Worm (Caenorhabditis elegans) whole organism, L1 larva: ENCODE results near the gene T14B1.1.

Experiments
- efl-1 ChIP-seq, 4 experiments: fragments of 150-350 bp; optimal IDR thresholded peaks in 3 of 4; peaks in 1 of 4; 1 replicate in 1 of 4; 2 replicates in 3 of 4; lab custom pipeline; 2014; ENCODE audit warnings: missing biosample characterization in 2 of 4, missing genetic modification characterization in 2 of 4, missing genetic modification reagents in 2 of 4
- elt-3 ChIP-seq, 6 experiments: fragments of 150-350 bp in 1 of 6; sonication (generic microtip); optimal IDR thresholded peaks; 2 replicates each; lab custom pipeline; 2017 to 2018; ENCODE audit warnings: missing biosample characterization in 6 of 6, missing genetic modification characterization in 6 of 6, inconsistent platforms in 1 of 6
- ets-5 ChIP-seq: fragments of 200-800 bp; sonication (Bioruptor generic); IDR thresholded peaks from 2 replicates; pipeline ENCODE4 v1.3.6; 2022; ENCODE audit warnings: missing genetic modification characterization, missing compliant biosample characterization
- lsy-2 ChIP-seq, 2 experiments: fragments of 150-350 bp; optimal IDR thresholded peaks; 2 replicates each; lab custom pipeline; 2014; ENCODE audit warnings: missing biosample characterization in 2 of 2, missing genetic modification characterization in 2 of 2
- mef-2 ChIP-seq: fragments of 150-350 bp; optimal IDR thresholded peaks from 2 replicates; lab custom pipeline; 2014; ENCODE audit warnings: missing biosample characterization, missing genetic modification characterization
- mep-1 ChIP-seq: fragments of 150-350 bp; optimal IDR thresholded peaks from 2 replicates; lab custom pipeline; 2014; ENCODE audit warnings: missing biosample characterization, missing genetic modification characterization
- nhr-11 ChIP-seq: fragments of 150-350 bp; optimal IDR thresholded peaks from 2 replicates; lab custom pipeline; 2014; ENCODE audit warnings: missing biosample characterization, missing genetic modification characterization
- nhr-12 ChIP-seq: sonication (generic microtip); optimal IDR thresholded peaks from 2 replicates; lab custom pipeline; 2017; ENCODE audit warnings: missing biosample characterization, missing genetic modification characterization
- nhr-28 ChIP-seq: fragments of 150-350 bp; optimal IDR thresholded peaks from 2 replicates; lab custom pipeline; 2014; ENCODE audit warnings: missing biosample characterization, missing genetic modification characterization
- nhr-77 ChIP-seq: fragments of 150-350 bp; optimal IDR thresholded peaks from 2 replicates; lab custom pipeline; 2014; ENCODE audit warnings: missing biosample characterization, missing genetic modification characterization
- nhr-90 ChIP-seq: sonication (generic microtip); optimal IDR thresholded peaks from 2 replicates; lab custom pipeline; 2016; ENCODE audit warnings: mild to moderate bottlenecking, missing genetic modification characterization, missing compliant biosample characterization; ENCODE audit not compliant: poor library complexity
- snpc-4 ChIP-seq: fragments of 150-350 bp; optimal IDR thresholded peaks from 2 replicates; lab custom pipeline; 2014; ENCODE audit warnings: missing biosample characterization, missing genetic modification characterization
- unc-130 ChIP-seq: fragments of 150-350 bp; optimal IDR thresholded peaks from 2 replicates; lab custom pipeline; 2017; ENCODE audit warnings: missing biosample characterization, missing genetic modification characterization, inconsistent platforms
- unc-62 ChIP-seq: fragments of 150-350 bp; optimal IDR thresholded peaks from 2 replicates; lab custom pipeline; 2014; ENCODE audit warnings: missing biosample characterization, missing genetic modification reagents, missing genetic modification characterization

- no peak for TF ChIP-seq unc-130 (tag; lab: Kevin White, UChicago)
- TF ChIP-seq elt-3 (tag; optimal IDR thresholded peaks at IDR 0.05; lab: Kevin White, UChicago), result no peak
- no peak for TF ChIP-seq lsy-2 (tag; optimal IDR thresholded peaks at IDR 0.05; lab: Kevin White, UChicago)
- no peak for TF ChIP-seq nhr-28 (tag; lab: Kevin White, UChicago)
- TF ChIP-seq nhr-11 (tag; lab: Kevin White, UChicago), result no peak
- TF ChIP-seq mef-2 (tag; lab: Kevin White, UChicago), result no peak
- TF ChIP-seq nhr-90 (tag; lab: Kevin White, UChicago), result no peak
- TF ChIP-seq nhr-77 (tag; lab: Kevin White, UChicago), result no peak
- no peak for TF ChIP-seq snpc-4 (tag; lab: Kevin White, UChicago)
- TF ChIP-seq nhr-12 (tag; lab: Kevin White, UChicago), result no peak
- TF ChIP-seq unc-62, result no peak
- TF ChIP-seq mep-1, result no peak
- TF ChIP-seq efl-1 (optimal IDR thresholded peaks at IDR 0.05; lab: Kevin White, UChicago), result no peak
- no peak for TF ChIP-seq efl-1 (GFP tag; optimal IDR thresholded peaks at IDR 0.05 in 1 of 2; lab: Kevin White, UChicago)
- no peak for TF ChIP-seq ets-5 (GFP tag; lab: Robert Waterston, UW)
These were observed 6.3 kb upstream of the T14B1.1 start, which contains the start of gene C43C3.4 for ce11 chrX:9674799-9675198.
